Worm (Caenorhabditis elegans) whole organism, L2 larva: Measurements from ENCODE around the gene lgc-47.
A peak's percentile ranks its signal among the peaks of the same experiment; 100 is the strongest.

Source experiments
- C34F6.9 ChIP-seq: fragments of 150-350 bp; optimal IDR thresholded peaks from 2 replicates; lab custom pipeline; 2014; ENCODE audit warnings: missing biosample characterization, missing genetic modification characterization
- F13H6.1 ChIP-seq: sonication (generic microtip); optimal IDR thresholded peaks from 2 replicates; lab custom pipeline; 2016; ENCODE audit warnings: missing genetic modification characterization, missing compliant biosample characterization
- R02D3.7 ChIP-seq: fragments of 150-350 bp; optimal IDR thresholded peaks from 2 replicates; lab custom pipeline; 2014; ENCODE audit warnings: missing biosample characterization, missing genetic modification characterization
- Y55F3AM.14 ChIP-seq: fragments of 200-800 bp; sonication (Bioruptor generic); optimal IDR thresholded peaks from 2 replicates; lab custom pipeline; 2018; ENCODE audit warnings: mild to moderate bottlenecking, missing genetic modification characterization, missing compliant biosample characterization
- alr-1 ChIP-seq: fragments of 150-350 bp; optimal IDR thresholded peaks from 2 replicates; lab custom pipeline; 2014; ENCODE audit warnings: missing biosample characterization, missing genetic modification characterization
- aly-2 ChIP-seq: fragments of 150-350 bp; optimal IDR thresholded peaks from 2 replicates; lab custom pipeline; 2014; ENCODE audit warnings: missing biosample characterization, missing genetic modification characterization
- ama-1 ChIP-seq: fragments of 150-350 bp; optimal IDR thresholded peaks from 2 replicates; lab custom pipeline; 2018; ENCODE audit warnings: inconsistent platforms
- blmp-1 ChIP-seq: sonication (generic microtip); optimal IDR thresholded peaks from 2 replicates; lab custom pipeline; 2017; ENCODE audit warnings: missing genetic modification characterization, mild to moderate bottlenecking, missing compliant biosample characterization, antibody characterized with exemption, moderate library complexity; ENCODE audit not compliant: insufficient read depth
- ceh-16 ChIP-seq: fragments of 150-350 bp; optimal IDR thresholded peaks from 2 replicates; lab custom pipeline; 2014; ENCODE audit warnings: missing biosample characterization, missing genetic modification characterization
- ceh-82 ChIP-seq: fragments of 150-350 bp; optimal IDR thresholded peaks from 2 replicates; lab custom pipeline; 2014; ENCODE audit warnings: missing biosample characterization, missing genetic modification characterization
- crh-2 ChIP-seq: sonication (generic microtip); optimal IDR thresholded peaks from 2 replicates; lab custom pipeline; 2017; ENCODE audit warnings: missing biosample characterization, missing genetic modification characterization
- egl-27 ChIP-seq: sonication (generic microtip); optimal IDR thresholded peaks from 3 replicates; lab custom pipeline; 2017; ENCODE audit warnings: missing biosample characterization, missing genetic modification reagents, missing genetic modification characterization
- elt-1 ChIP-seq: fragments of 150-350 bp; optimal IDR thresholded peaks from 2 replicates; lab custom pipeline; 2014; ENCODE audit warnings: missing biosample characterization, missing genetic modification characterization
- gmeb-1 ChIP-seq: fragments of 150-350 bp; optimal IDR thresholded peaks from 2 replicates; lab custom pipeline; 2014; ENCODE audit warnings: missing biosample characterization, missing genetic modification characterization
- lin-11 ChIP-seq: fragments of 150-350 bp; sonication (generic microtip); optimal IDR thresholded peaks from 2 replicates; lab custom pipeline; 2014; ENCODE audit warnings: missing biosample characterization, missing genetic modification characterization, inconsistent platforms, mixed read lengths
- lin-13 ChIP-seq: fragments of 150-350 bp; optimal IDR thresholded peaks from 2 replicates; lab custom pipeline; 2014; ENCODE audit warnings: missing biosample characterization, missing genetic modification reagents, missing genetic modification characterization
- lin-39 ChIP-seq: fragments of 150-350 bp; optimal IDR thresholded peaks from 2 replicates; lab custom pipeline; 2014; ENCODE audit warnings: missing biosample characterization, missing genetic modification reagents, missing genetic modification characterization
- lsy-2 ChIP-seq, 2 experiments: fragments of 150-350 bp in 1 of 2; sonication (generic microtip) in 1 of 2; optimal IDR thresholded peaks; 2 replicates each; lab custom pipeline; 2014 to 2017; ENCODE audit warnings: missing biosample characterization in 2 of 2, missing genetic modification characterization in 2 of 2
- mab-5 ChIP-seq: fragments of 150-350 bp; optimal IDR thresholded peaks from 2 replicates; lab custom pipeline; 2014; ENCODE audit warnings: missing biosample characterization, missing genetic modification characterization
- mbf-1 ChIP-seq: sonication (generic microtip); optimal IDR thresholded peaks from 2 replicates; lab custom pipeline; 2017; ENCODE audit warnings: missing biosample characterization, missing genetic modification characterization
- mdl-1 ChIP-seq, 2 experiments: fragments of 150-350 bp in 1 of 2; sonication (generic microtip) in 1 of 2; optimal IDR thresholded peaks; 2 replicates each; lab custom pipeline; 2017; ENCODE audit warnings: missing biosample characterization in 2 of 2, missing genetic modification characterization in 2 of 2
- nhr-10 ChIP-seq: sonication (generic microtip); optimal IDR thresholded peaks from 2 replicates; lab custom pipeline; 2017; ENCODE audit warnings: missing biosample characterization, missing genetic modification characterization
- nhr-12 ChIP-seq: fragments of 150-350 bp; optimal IDR thresholded peaks from 2 replicates; lab custom pipeline; 2014; ENCODE audit warnings: missing biosample characterization, missing genetic modification characterization
- nhr-129 ChIP-seq: fragments of 150-350 bp; optimal IDR thresholded peaks from 2 replicates; lab custom pipeline; 2014; ENCODE audit warnings: missing biosample characterization, missing genetic modification characterization
- nhr-21 ChIP-seq: fragments of 150-350 bp; optimal IDR thresholded peaks from 2 replicates; lab custom pipeline; 2014; ENCODE audit warnings: missing biosample characterization, missing genetic modification characterization
- nhr-23 ChIP-seq: fragments of 150-350 bp; optimal IDR thresholded peaks from 2 replicates; lab custom pipeline; 2014; ENCODE audit warnings: missing biosample characterization, missing genetic modification reagents, missing genetic modification characterization
- nhr-237 ChIP-seq: fragments of 150-350 bp; optimal IDR thresholded peaks from 2 replicates; lab custom pipeline; 2014; ENCODE audit warnings: missing biosample characterization, missing genetic modification characterization
- nhr-25 ChIP-seq: fragments of 150-350 bp; sonication (generic microtip); optimal IDR thresholded peaks from 3 replicates; lab custom pipeline; 2014; ENCODE audit warnings: missing biosample characterization, missing genetic modification characterization
- nhr-6 ChIP-seq: fragments of 150-350 bp; optimal IDR thresholded peaks from 2 replicates; lab custom pipeline; 2014; ENCODE audit warnings: missing biosample characterization, missing genetic modification characterization
- sem-4 ChIP-seq: fragments of 150-350 bp; optimal IDR thresholded peaks from 2 replicates; lab custom pipeline; 2014; ENCODE audit warnings: missing biosample characterization, missing genetic modification reagents, missing genetic modification characterization
- sma-3 ChIP-seq: sonication (generic microtip); optimal IDR thresholded peaks from 2 replicates; lab custom pipeline; 2016; ENCODE audit warnings: missing genetic modification reagents, missing genetic modification characterization, missing compliant biosample characterization
- unc-39 ChIP-seq: fragments of 150-350 bp; optimal IDR thresholded peaks from 2 replicates; lab custom pipeline; 2014; ENCODE audit warnings: missing biosample characterization, missing genetic modification characterization
- unc-62 ChIP-seq: fragments of 150-350 bp; optimal IDR thresholded peaks from 2 replicates; lab custom pipeline; 2014; ENCODE audit warnings: missing biosample characterization, missing genetic modification reagents, missing genetic modification characterization
- ztf-1 ChIP-seq: fragments of 200-800 bp; sonication (Bioruptor generic); conservative IDR thresholded peaks from 2 replicates; pipeline ENCODE4 v1.3.6; 2022; ENCODE audit warnings: missing genetic modification characterization, missing compliant biosample characterization
- ztf-11 ChIP-seq: sonication (generic microtip); optimal IDR thresholded peaks from 2 replicates; lab custom pipeline; 2017; ENCODE audit warnings: missing biosample characterization, missing genetic modification characterization

Gene lgc-47

DNA sequence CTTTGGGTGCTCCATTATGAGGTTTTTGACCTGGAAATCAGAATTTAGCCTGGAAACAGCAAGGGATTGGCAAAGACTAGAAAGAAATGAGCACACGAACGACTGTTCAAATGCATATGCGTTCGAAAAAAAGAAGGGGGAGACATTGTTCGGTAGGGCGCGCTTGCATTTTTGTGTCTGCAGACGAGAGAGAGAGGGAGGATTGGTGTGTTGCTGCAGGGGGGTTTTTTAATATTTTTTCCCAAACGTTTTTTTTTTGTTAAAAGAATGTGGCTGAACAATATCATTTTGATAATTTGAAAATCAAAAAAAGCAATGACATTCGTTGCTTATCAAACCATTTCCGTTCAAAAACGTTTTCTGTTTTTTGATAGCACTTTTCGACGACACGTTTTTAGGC, 33.1 kb downstream of the lgc-47 start, which contains the start of gene T09B9.4 (continued):
- TF ChIP-seq nhr-6 (tag; lab: Kevin White, UChicago) (no peak), nhr-25 (tag; lab: Kevin White, UChicago) (no peak), C34F6.9 (tag; lab: Kevin White, UChicago) (peak; percentile 66)

DNA sequence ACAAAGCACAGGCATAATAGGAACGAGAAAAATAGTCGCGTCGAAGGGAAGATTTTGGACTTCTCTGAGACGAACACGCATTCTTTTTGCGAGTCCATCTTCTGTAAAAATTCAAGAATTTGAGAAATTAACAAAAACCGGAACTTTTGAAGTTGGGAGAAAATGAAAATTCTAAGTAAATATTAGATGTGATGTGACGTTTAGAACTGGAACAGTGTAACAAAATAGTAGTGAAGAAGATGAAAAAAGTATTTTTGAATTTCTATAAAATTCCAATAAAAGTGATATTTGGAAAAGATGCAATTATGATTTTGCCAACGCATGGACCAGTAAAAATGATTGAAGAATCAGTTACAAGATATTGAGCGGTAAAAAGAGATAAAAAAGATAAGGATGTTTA, 42.6 kb downstream of the lgc-47 start, which contains the start of gene slc-17.9:
slc-17.9 (minus strand) TSS at position 101 of the 400 bp plus-strand sequence.
- TF ChIP-seq nhr-12 (no peak), lin-11 (no peak), nhr-6 (tag; lab: Kevin White, UChicago) (no peak), lin-39 (no peak), nhr-129 (tag; lab: Kevin White, UChicago) (no peak), unc-39 (tag; lab: Kevin White, UChicago) (no peak), unc-62 (no peak), sma-3 (GFP tag; lab: Kevin White, UChicago) (no peak), alr-1 (no peak), sem-4 (no peak), elt-1 (no peak), ceh-82 (tag; lab: Kevin White, UChicago) (no peak)

DNA sequence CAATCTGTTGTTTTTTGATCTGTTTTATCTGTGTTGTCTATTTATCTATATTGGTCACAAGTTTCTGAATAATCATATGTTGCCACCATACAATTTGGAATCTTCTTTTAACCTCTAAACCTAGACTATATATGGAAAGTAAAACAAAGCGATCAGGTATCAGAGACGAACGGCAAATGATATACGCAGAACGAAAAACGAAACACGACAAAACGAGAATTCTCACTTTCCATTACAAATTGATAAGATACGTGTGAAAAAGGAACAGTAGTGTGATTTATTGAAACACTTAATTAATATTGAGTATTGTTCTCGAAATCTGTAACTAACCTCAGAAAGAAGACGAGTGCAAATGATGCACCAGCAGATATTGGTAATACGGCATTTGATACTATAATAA, 43.6 kb downstream of the lgc-47 start:
- TF ChIP-seq blmp-1 (peak; percentile 82), nhr-23 (tag; lab: Kevin White, UChicago) (no peak)

DNA sequence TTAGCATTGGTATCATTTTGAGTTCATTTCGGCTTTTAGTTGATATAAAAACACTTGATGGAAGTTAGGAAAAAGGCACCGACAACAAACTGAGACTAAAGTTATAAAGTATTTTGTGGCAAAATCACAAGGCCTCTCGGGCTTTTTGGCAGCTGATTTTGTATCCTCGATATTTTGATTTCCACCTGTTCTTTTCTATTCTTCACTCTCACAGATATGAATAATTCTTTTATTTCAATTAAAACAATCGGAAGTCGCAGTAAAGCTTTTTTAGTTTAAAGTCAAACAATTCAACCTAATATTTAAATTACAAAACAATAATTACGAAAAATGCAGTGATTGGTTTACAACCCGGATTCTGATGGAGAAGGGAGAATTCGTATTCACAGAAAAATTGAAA, 46.2 kb downstream of the lgc-47 start, which contains the start of gene T09B9.3:
T09B9.3 (minus strand) TSS at position 101 of the 400 bp plus-strand sequence.
- no peak for TF ChIP-seq ceh-16
- no peak for TF ChIP-seq gmeb-1 (tag; lab: Kevin White, UChicago)
- no peak for TF ChIP-seq R02D3.7 (tag; lab: Kevin White, UChicago)
- no peak for TF ChIP-seq ama-1 (lab: Kevin White, UChicago)
- no peak for TF ChIP-seq nhr-21 (tag; lab: Kevin White, UChicago)
- TF ChIP-seq mdl-1 (tag; optimal IDR thresholded peaks at IDR 0.05; lab: Kevin White, UChicago), result no peak
- no peak for TF ChIP-seq ceh-82 (tag; lab: Kevin White, UChicago)
- no peak for TF ChIP-seq crh-2 (tag; lab: Kevin White, UChicago)
- TF ChIP-seq lsy-2 (tag; optimal IDR thresholded peaks at IDR 0.05; lab: Kevin White, UChicago), result no peak
- TF ChIP-seq nhr-23 (tag; lab: Kevin White, UChicago), result no peak
- no peak for TF ChIP-seq lin-13
- no peak for TF ChIP-seq egl-27 (tag; lab: Kevin White, UChicago)

DNA sequence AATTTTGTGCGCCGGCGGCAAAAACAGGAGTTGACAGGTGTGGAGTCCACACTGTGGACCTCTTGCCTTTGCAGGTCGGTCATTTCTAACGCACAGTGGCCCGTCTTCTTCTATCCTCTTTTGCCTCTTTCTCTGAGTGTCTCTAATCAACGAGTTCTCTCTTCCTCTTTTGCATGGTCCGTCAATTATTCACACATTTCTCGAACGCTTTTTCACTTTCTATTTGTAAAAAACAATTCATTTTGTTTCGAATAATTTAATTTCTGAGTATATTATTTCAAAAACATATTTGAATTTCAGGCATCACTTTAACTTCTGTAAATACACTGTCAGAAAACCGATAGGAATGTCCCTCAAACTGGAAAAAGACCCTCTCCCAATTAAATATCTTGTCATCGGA, 50.5 kb downstream of the lgc-47 start, which contains the start of gene T09B9.1:
T09B9.1 (plus strand) TSS at position 301 of the 400 bp plus-strand sequence.
- TF ChIP-seq unc-39 (tag; lab: Kevin White, UChicago), result no peak
- TF ChIP-seq ama-1 (lab: Kevin White, UChicago), result no peak
- TF ChIP-seq ztf-1, result no peak
- TF ChIP-seq nhr-23 (tag; lab: Kevin White, UChicago), result no peak
- TF ChIP-seq unc-62, result no peak
- TF ChIP-seq nhr-237 (tag; lab: Kevin White, UChicago), result no peak
- no peak for TF ChIP-seq F13H6.1 (tag; lab: Kevin White, UChicago)
- TF ChIP-seq nhr-10 (tag; lab: Kevin White, UChicago), result no peak
- no peak for TF ChIP-seq lin-13
- no peak for TF ChIP-seq sem-4
- no peak for TF ChIP-seq mbf-1 (tag; lab: Kevin White, UChicago)
- TF ChIP-seq ztf-11, result no peak
- no peak for TF ChIP-seq blmp-1
- TF ChIP-seq lin-39, result no peak
- no peak for TF ChIP-seq ceh-82 (tag; lab: Kevin White, UChicago)
- TF ChIP-seq nhr-25 (tag; lab: Kevin White, UChicago), result no peak
- TF ChIP-seq aly-2, result no peak
- TF ChIP-seq nhr-6 (tag; lab: Kevin White, UChicago), result no peak
- no peak for TF ChIP-seq Y55F3AM.14 (GFP tag; lab: Kevin White, UChicago)
- no peak for TF ChIP-seq mab-5 (tag; lab: Kevin White, UChicago)
